Fruit fly (Drosophila melanogaster): ENCODE measurements around the gene eIF3a.

- no peak for TF ChIP-seq CG8478 (optimal IDR thresholded peaks at IDR 0.05)
- TF ChIP-seq CTCF (optimal IDR thresholded peaks at IDR 0.05) = no peak
Measured at dm6 chr3R:4476004-4476403, 42.3 kb upstream of the eIF3a start.

All from S2 (cell line).